Worm (Caenorhabditis elegans) whole organism, L1 larva: Measurements from ENCODE around the gene str-165.

ENCODE experiments used
- C34B4.2 ChIP-seq: sonication (generic microtip); optimal IDR thresholded peaks from 2 replicates; lab custom pipeline; 2017; ENCODE audit warnings: mild to moderate bottlenecking, missing genetic modification characterization, missing compliant biosample characterization
- nhr-90 ChIP-seq: sonication (generic microtip); optimal IDR thresholded peaks from 2 replicates; lab custom pipeline; 2016; ENCODE audit warnings: mild to moderate bottlenecking, missing genetic modification characterization, missing compliant biosample characterization; ENCODE audit not compliant: poor library complexity

DNA sequence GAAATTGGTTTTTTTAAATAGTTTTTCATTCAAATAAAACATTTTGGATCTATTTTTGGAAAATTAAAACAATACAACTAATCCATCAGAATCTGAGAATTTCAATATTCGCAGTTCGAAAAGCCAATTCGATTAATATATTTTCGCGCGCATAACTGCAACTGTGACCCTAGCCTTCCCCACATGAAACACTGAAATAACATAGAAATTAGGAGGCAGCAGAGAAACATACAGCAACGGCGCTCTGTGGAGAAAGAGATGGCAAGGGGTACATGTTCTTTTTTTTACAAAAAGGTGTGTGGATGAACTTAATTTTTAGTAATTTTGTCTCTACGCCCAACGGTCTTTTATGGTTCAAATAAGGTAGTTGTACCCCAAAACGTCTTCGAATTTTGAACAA lies 49.2 kb downstream of the str-165 start:
- TF ChIP-seq nhr-90 (tag; lab: Kevin White, UChicago) (no peak), C34B4.2 (no peak)
